Worm (Caenorhabditis elegans) whole organism, L3 larva: Measurements from ENCODE around the gene try-9.

Experiments
- R02D3.7 ChIP-seq: fragments of 150-350 bp; optimal IDR thresholded peaks from 2 replicates; lab custom pipeline; 2014; ENCODE audit warnings: missing biosample characterization, missing genetic modification characterization
- ZK546.5 ChIP-seq: sonication (generic microtip); optimal IDR thresholded peaks from 2 replicates; lab custom pipeline; 2017; ENCODE audit warnings: missing biosample characterization, missing genetic modification characterization
- aly-2 ChIP-seq: fragments of 150-350 bp; optimal IDR thresholded peaks from 2 replicates; lab custom pipeline; 2014; ENCODE audit warnings: missing biosample characterization, missing genetic modification characterization
- ama-1 ChIP-seq: fragments of 150-350 bp; optimal IDR thresholded peaks from 2 replicates; lab custom pipeline; 2018
- ceh-16 ChIP-seq: sonication (generic microtip); optimal IDR thresholded peaks from 2 replicates; lab custom pipeline; 2017; ENCODE audit warnings: missing biosample characterization, missing genetic modification characterization
- ceh-82 ChIP-seq: fragments of 150-350 bp; optimal IDR thresholded peaks from 2 replicates; lab custom pipeline; 2014; ENCODE audit warnings: missing biosample characterization, missing genetic modification characterization
- ceh-9 ChIP-seq: sonication (generic microtip); optimal IDR thresholded peaks from 2 replicates; lab custom pipeline; 2018; ENCODE audit warnings: missing biosample characterization, missing genetic modification characterization
- daf-12 ChIP-seq: fragments of 150-350 bp; optimal IDR thresholded peaks from 2 replicates; lab custom pipeline; 2014; ENCODE audit warnings: missing biosample characterization, missing genetic modification reagents, missing genetic modification characterization
- egl-27 ChIP-seq: sonication (generic microtip); optimal IDR thresholded peaks from 4 replicates; lab custom pipeline; 2017; ENCODE audit warnings: missing biosample characterization, missing genetic modification reagents, missing genetic modification characterization
- egl-5 ChIP-seq: fragments of 150-350 bp; optimal IDR thresholded peaks from 2 replicates; lab custom pipeline; 2017; ENCODE audit warnings: missing biosample characterization, missing genetic modification reagents, missing genetic modification characterization, inconsistent platforms
- elt-1 ChIP-seq: fragments of 150-350 bp; optimal IDR thresholded peaks from 2 replicates; lab custom pipeline; 2014; ENCODE audit warnings: missing biosample characterization, missing genetic modification characterization
- elt-2 ChIP-seq: sonication (generic microtip); optimal IDR thresholded peaks from 2 replicates; lab custom pipeline; 2016; ENCODE audit warnings: missing genetic modification reagents, mild to moderate bottlenecking, missing genetic modification characterization, missing compliant biosample characterization
- elt-3 ChIP-seq, 3 experiments: fragments of 150-350 bp in 1 of 3; sonication (generic microtip) in 2 of 3; optimal IDR thresholded peaks; 2 replicates in 2 of 3; 4 replicates in 1 of 3; lab custom pipeline; 2014 to 2017; ENCODE audit warnings: missing biosample characterization in 3 of 3, missing genetic modification characterization in 3 of 3
- fkh-10 ChIP-seq: sonication (generic microtip); optimal IDR thresholded peaks from 2 replicates; lab custom pipeline; 2017; ENCODE audit warnings: missing biosample characterization, missing genetic modification reagents, missing genetic modification characterization
- fos-1 ChIP-seq: fragments of 150-350 bp; optimal IDR thresholded peaks from 2 replicates; lab custom pipeline; 2014; ENCODE audit warnings: missing biosample characterization, missing genetic modification characterization
- hmg-11 ChIP-seq: sonication (generic microtip); optimal IDR thresholded peaks from 2 replicates; lab custom pipeline; 2016; ENCODE audit warnings: missing genetic modification characterization, missing compliant biosample characterization
- jun-1 ChIP-seq: fragments of 150-350 bp; optimal IDR thresholded peaks from 2 replicates; lab custom pipeline; 2014; ENCODE audit warnings: missing biosample characterization, missing genetic modification reagents, missing genetic modification characterization
- lin-15B ChIP-seq: fragments of 150-350 bp; optimal IDR thresholded peaks from 2 replicates; lab custom pipeline; 2014; ENCODE audit warnings: missing biosample characterization, missing genetic modification characterization
- lin-39 ChIP-seq: fragments of 150-350 bp; optimal IDR thresholded peaks from 2 replicates; lab custom pipeline; 2018; ENCODE audit warnings: missing biosample characterization, missing genetic modification reagents, missing genetic modification characterization
- lsy-12 ChIP-seq: sonication (generic microtip); optimal IDR thresholded peaks from 2 replicates; lab custom pipeline; 2016; ENCODE audit warnings: mild to moderate bottlenecking, missing genetic modification characterization, missing compliant biosample characterization
- nfya-1 ChIP-seq: sonication (generic microtip); optimal IDR thresholded peaks from 2 replicates; lab custom pipeline; 2017; ENCODE audit warnings: missing genetic modification characterization, mild to moderate bottlenecking, missing compliant biosample characterization, antibody characterized with exemption, moderate library complexity; ENCODE audit not compliant: insufficient read depth
- nhr-12 ChIP-seq: fragments of 150-350 bp; optimal IDR thresholded peaks from 2 replicates; lab custom pipeline; 2014; ENCODE audit warnings: missing biosample characterization, missing genetic modification characterization
- nhr-23 ChIP-seq: fragments of 150-350 bp; optimal IDR thresholded peaks from 2 replicates; lab custom pipeline; 2014; ENCODE audit warnings: missing biosample characterization, missing genetic modification reagents, missing genetic modification characterization
- nhr-237 ChIP-seq: fragments of 150-350 bp; optimal IDR thresholded peaks from 2 replicates; lab custom pipeline; 2014; ENCODE audit warnings: missing biosample characterization, missing genetic modification characterization
- nhr-25 ChIP-seq: sonication (generic microtip); optimal IDR thresholded peaks from 2 replicates; lab custom pipeline; 2017; ENCODE audit warnings: missing biosample characterization, missing genetic modification characterization
- nhr-28 ChIP-seq: fragments of 150-350 bp; optimal IDR thresholded peaks from 2 replicates; lab custom pipeline; 2014; ENCODE audit warnings: missing biosample characterization, missing genetic modification characterization
- nhr-43 ChIP-seq: sonication (generic microtip); optimal IDR thresholded peaks from 2 replicates; lab custom pipeline; 2016; ENCODE audit warnings: mild to moderate bottlenecking, missing genetic modification characterization, missing compliant biosample characterization; ENCODE audit not compliant: poor library complexity, severe bottlenecking
- nhr-67 ChIP-seq: fragments of 150-350 bp; optimal IDR thresholded peaks from 2 replicates; lab custom pipeline; 2014; ENCODE audit warnings: missing biosample characterization, missing genetic modification characterization
- nhr-76 ChIP-seq: fragments of 150-350 bp; sonication (generic microtip); optimal IDR thresholded peaks from 5 replicates; lab custom pipeline; 2014; ENCODE audit warnings: missing biosample characterization, missing genetic modification characterization
- nhr-77 ChIP-seq: fragments of 150-350 bp; optimal IDR thresholded peaks from 2 replicates; lab custom pipeline; 2014; ENCODE audit warnings: missing biosample characterization, missing genetic modification characterization
- pqm-1 ChIP-seq: fragments of 150-350 bp; optimal IDR thresholded peaks from 2 replicates; lab custom pipeline; 2017; ENCODE audit warnings: missing biosample characterization, missing genetic modification characterization, inconsistent platforms
- sea-2 ChIP-seq: fragments of 150-350 bp; sonication (generic microtip); optimal IDR thresholded peaks from 4 replicates; lab custom pipeline; 2014; ENCODE audit warnings: missing biosample characterization, missing genetic modification reagents, missing genetic modification characterization
- skn-1 ChIP-seq: fragments of 150-350 bp; optimal IDR thresholded peaks from 2 replicates; lab custom pipeline; 2014; ENCODE audit warnings: missing biosample characterization, missing genetic modification characterization
- snpc-4 ChIP-seq: fragments of 150-350 bp; optimal IDR thresholded peaks from 2 replicates; lab custom pipeline; 2014; ENCODE audit warnings: missing biosample characterization, missing genetic modification characterization
- unc-39 ChIP-seq: sonication (generic microtip); optimal IDR thresholded peaks from 4 replicates; lab custom pipeline; 2017; ENCODE audit warnings: missing biosample characterization, missing genetic modification characterization
- zag-1 ChIP-seq: fragments of 150-350 bp; optimal IDR thresholded peaks from 2 replicates; lab custom pipeline; 2014; ENCODE audit warnings: missing biosample characterization, missing genetic modification characterization
- ztf-11 ChIP-seq: fragments of 150-350 bp; optimal IDR thresholded peaks from 2 replicates; lab custom pipeline; 2014; ENCODE audit warnings: missing biosample characterization, missing genetic modification characterization
- ztf-4 ChIP-seq: fragments of 150-350 bp; optimal IDR thresholded peaks from 2 replicates; lab custom pipeline; 2014; ENCODE audit warnings: missing biosample characterization, missing genetic modification characterization

The try-9 gene

ce11 chrII:4337731-4338130 lies 30.3 kb upstream of the try-9 start:
- peak; percentile 84 for TF ChIP-seq nfya-1 (tag; lab: Kevin White, UChicago)
- TF ChIP-seq skn-1: no peak

ce11 chrII:4339882-4340281 lies 28.1 kb upstream of the try-9 start, which contains the start of gene athp-2:
Gene athp-2 (plus strand): TSS chrII:4340182.
- no peak for TF ChIP-seq skn-1
- TF ChIP-seq fos-1 (tag; lab: Kevin White, UChicago): no peak
- no peak for TF ChIP-seq ceh-16 (tag; lab: Kevin White, UChicago)
- no peak for TF ChIP-seq snpc-4 (tag; lab: Kevin White, UChicago)
- no peak for TF ChIP-seq elt-1 (tag; lab: Kevin White, UChicago)
- TF ChIP-seq nhr-23: no peak
- no peak for TF ChIP-seq nhr-67 (tag; lab: Kevin White, UChicago)
- no peak for TF ChIP-seq unc-39 (tag; lab: Kevin White, UChicago)
- no peak for TF ChIP-seq egl-27 (tag; lab: Kevin White, UChicago)
- no peak for TF ChIP-seq jun-1 (tag; lab: Kevin White, UChicago)
- no peak for TF ChIP-seq nhr-237 (tag; lab: Kevin White, UChicago)
- TF ChIP-seq sea-2 (GFP tag; lab: Kevin White, UChicago): no peak

- TF ChIP-seq nfya-1 (tag; lab: Kevin White, UChicago) (peak; percentile 99), egl-5 (no peak)
- TF ChIP-seq, all 47 proteins: peak for 1
Measured at ce11 chrII:4341484-4341883, 26.5 kb upstream of the try-9 start.

DNA sequence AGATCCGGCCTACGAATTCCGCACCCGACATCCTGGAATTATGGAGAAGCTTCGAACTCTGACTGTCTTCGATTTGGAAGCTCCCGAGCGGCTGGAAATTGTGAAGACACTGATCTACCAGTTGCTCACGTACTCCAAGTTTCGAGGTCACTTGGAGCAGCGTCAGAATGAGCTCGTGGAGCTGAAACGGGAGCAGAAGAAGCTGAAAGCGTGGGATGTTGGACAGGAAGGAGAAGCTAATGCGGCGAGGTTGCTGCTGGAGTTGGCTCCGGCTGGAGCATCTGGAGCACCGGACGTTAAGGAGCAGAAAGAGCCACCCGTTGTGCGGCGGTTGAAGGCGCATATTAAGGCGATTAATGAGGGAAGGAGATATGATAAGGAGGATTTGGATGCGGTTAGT lies 23.7 kb upstream of the try-9 start:
- no peak for TF ChIP-seq egl-5
- TF ChIP-seq pqm-1 (tag; lab: Kevin White, UChicago): no peak
- TF ChIP-seq lin-15B (tag; lab: Kevin White, UChicago): no peak
- no peak for TF ChIP-seq nhr-77 (tag; lab: Kevin White, UChicago)
- no peak for TF ChIP-seq nhr-12 (tag; lab: Kevin White, UChicago)
- TF ChIP-seq lin-39 (tag; lab: Kevin White, UChicago): no peak
- no peak for TF ChIP-seq ZK546.5 (tag; lab: Kevin White, UChicago)
- no peak for TF ChIP-seq daf-12 (tag; lab: Kevin White, UChicago)
- TF ChIP-seq nhr-25 (tag; lab: Kevin White, UChicago): no peak
- TF ChIP-seq unc-39 (tag; lab: Kevin White, UChicago): no peak
- TF ChIP-seq ama-1: no peak
- TF ChIP-seq jun-1 (tag; lab: Kevin White, UChicago): no peak
- no peak for TF ChIP-seq ztf-11
- no peak for TF ChIP-seq nhr-43 (tag; lab: Kevin White, UChicago)
- no peak for TF ChIP-seq nhr-28 (tag; lab: Kevin White, UChicago)
- TF ChIP-seq ceh-82 (tag; lab: Kevin White, UChicago): no peak
- TF ChIP-seq elt-3 (tag; optimal IDR thresholded peaks at IDR 0.05; lab: Kevin White, UChicago): no peak
- TF ChIP-seq snpc-4 (tag; lab: Kevin White, UChicago): no peak

- TF ChIP-seq ztf-11: no peak
- no peak for TF ChIP-seq nhr-76 (tag; lab: Kevin White, UChicago)
- TF ChIP-seq nhr-12 (tag; lab: Kevin White, UChicago): no peak
- no peak for TF ChIP-seq elt-2
- TF ChIP-seq nhr-77 (tag; lab: Kevin White, UChicago): no peak
- TF ChIP-seq zag-1 (tag; lab: Kevin White, UChicago): no peak
- no peak for TF ChIP-seq aly-2 (tag; lab: Kevin White, UChicago)
- no peak for TF ChIP-seq ztf-4
- TF ChIP-seq elt-3 (tag; optimal IDR thresholded peaks at IDR 0.05; lab: Kevin White, UChicago): no peak
- no peak for TF ChIP-seq skn-1
- no peak for TF ChIP-seq pqm-1 (tag; lab: Kevin White, UChicago)
- no peak for TF ChIP-seq lsy-12
- TF ChIP-seq fkh-10 (GFP tag; lab: Kevin White, UChicago): no peak
- no peak for TF ChIP-seq ceh-9 (tag; lab: Kevin White, UChicago)
- no peak for TF ChIP-seq hmg-11
- no peak for TF ChIP-seq R02D3.7 (tag; lab: Kevin White, UChicago)
Measured at ce11 chrII:4350888-4351287, 17.1 kb upstream of the try-9 start, which contains the start of gene H20J04.9. Gene H20J04.9 (plus strand): TSS chrII:4351188.
